Fruit fly (Drosophila melanogaster) whole organism, embryonic: Measurements from ENCODE around the gene Sbds.
A peak's percentile ranks its signal among the peaks of the same experiment; 100 is the strongest.

Source experiments
- Ada2b ChIP-seq: fragments of 200-800 bp; sonication (Bioruptor generic); IDR thresholded peaks from 2 replicates; pipeline ENCODE4 v1.3.6; 2022; ENCODE audit warnings: missing biosample characterization, missing genetic modification characterization
- Atf3 ChIP-seq: fragments of 200-800 bp; sonication (Bioruptor generic); optimal IDR thresholded peaks from 3 replicates; lab custom pipeline; 2016; ENCODE audit warnings: missing biosample characterization, missing genetic modification characterization
- Atf6 ChIP-seq: fragments of 200-800 bp; sonication (Bioruptor generic); IDR thresholded peaks from 2 replicates; pipeline ENCODE4 v1.3.6; 2022; ENCODE audit warnings: missing biosample characterization, missing genetic modification characterization
- Bgb ChIP-seq: fragments of 200-800 bp; sonication (Bioruptor generic); IDR thresholded peaks from 2 replicates; pipeline ENCODE4 v1.3.6; 2022; ENCODE audit warnings: missing biosample characterization, missing genetic modification characterization; ENCODE audit not compliant: partially characterized antibody
- CG10366 ChIP-seq: fragments of 200-800 bp; sonication (Bioruptor generic); IDR thresholded peaks from 2 replicates; pipeline ENCODE4 v1.3.6; 2022; ENCODE audit warnings: missing biosample characterization, missing genetic modification characterization
- CG10654 ChIP-seq: fragments of 200-800 bp; sonication (Bioruptor generic); optimal IDR thresholded peaks from 2 replicates; lab custom pipeline; 2016; ENCODE audit warnings: missing biosample characterization, missing genetic modification characterization
- CG12236 ChIP-seq: fragments of 200-800 bp; sonication (Bioruptor generic); optimal IDR thresholded peaks from 2 replicates; lab custom pipeline; 2016; ENCODE audit warnings: missing biosample characterization, missing genetic modification characterization
- CG12769 ChIP-seq: fragments of 200-800 bp; sonication (Bioruptor generic); optimal IDR thresholded peaks from 2 replicates; lab custom pipeline; 2019; ENCODE audit warnings: missing biosample characterization, mild to moderate bottlenecking, missing genetic modification characterization, moderate library complexity
- CG16813 ChIP-seq: fragments of 200-800 bp; sonication (Bioruptor generic); IDR thresholded peaks from 3 replicates; pipeline ENCODE4 v1.3.6; 2022; ENCODE audit warnings: missing biosample characterization, missing genetic modification characterization; ENCODE audit not compliant: partially characterized antibody
- CG17385 ChIP-seq: fragments of 200-800 bp; sonication (Bioruptor generic); optimal IDR thresholded peaks from 3 replicates; lab custom pipeline; 2018; ENCODE audit warnings: missing biosample characterization, mild to moderate bottlenecking, missing genetic modification characterization
- CG17612 ChIP-seq: fragments of 200-800 bp; sonication (Bioruptor generic); IDR thresholded peaks from 2 replicates; pipeline ENCODE4 v1.3.6; 2022; ENCODE audit warnings: missing biosample characterization, missing genetic modification characterization
- CG17829 ChIP-seq: fragments of 200-800 bp; optimal IDR thresholded peaks from 2 replicates; lab custom pipeline; 2019; ENCODE audit warnings: missing biosample characterization, mild to moderate bottlenecking, missing genetic modification characterization, moderate library complexity
- CG1832 ChIP-seq: fragments of 200-800 bp; sonication (Bioruptor generic); optimal IDR thresholded peaks from 2 replicates; lab custom pipeline; 2017; ENCODE audit warnings: missing biosample characterization, mild to moderate bottlenecking, missing genetic modification characterization, inconsistent platforms
- CG2889 ChIP-seq: fragments of 200-800 bp; sonication (Bioruptor generic); IDR thresholded peaks from 3 replicates; pipeline ENCODE4 v1.3.6; 2022; ENCODE audit warnings: missing biosample characterization, missing genetic modification characterization
- CG32532 ChIP-seq: fragments of 200-800 bp; sonication (Bioruptor generic); IDR thresholded peaks from 2 replicates; pipeline ENCODE4 v1.3.6; 2022; ENCODE audit warnings: missing biosample characterization, missing genetic modification characterization
- CG34422 ChIP-seq: fragments of 200-800 bp; sonication (Bioruptor generic); IDR thresholded peaks from 3 replicates; pipeline ENCODE4 v1.3.6; 2022; ENCODE audit warnings: missing biosample characterization, missing genetic modification characterization
- CG4328 ChIP-seq: fragments of 200-800 bp; sonication (Bioruptor generic); optimal IDR thresholded peaks from 3 replicates; lab custom pipeline; 2017; ENCODE audit warnings: missing biosample characterization, missing genetic modification reagents, missing genetic modification characterization
- CG4404 ChIP-seq: fragments of 200-800 bp; sonication (Bioruptor generic); IDR thresholded peaks from 2 replicates; pipeline ENCODE4 v1.3.6; 2022; ENCODE audit warnings: missing biosample characterization, missing genetic modification characterization
- CG4424 ChIP-seq: fragments of 200-800 bp; sonication (Bioruptor generic); optimal IDR thresholded peaks from 3 replicates; lab custom pipeline; 2016; ENCODE audit warnings: missing biosample characterization, missing genetic modification characterization
- CG5180 ChIP-seq: fragments of 200-800 bp; sonication (Bioruptor generic); optimal IDR thresholded peaks from 3 replicates; lab custom pipeline; 2017; ENCODE audit warnings: missing biosample characterization, missing genetic modification characterization, mild to moderate bottlenecking, moderate library complexity, missing genetic modification reagents
- CG6254 ChIP-seq: fragments of 200-800 bp; sonication (Bioruptor generic); optimal IDR thresholded peaks from 3 replicates; lab custom pipeline; 2017; ENCODE audit warnings: mild to moderate bottlenecking, missing biosample characterization, missing genetic modification reagents, missing genetic modification characterization
- CG6689 ChIP-seq: fragments of 200-800 bp; sonication (Bioruptor generic); IDR thresholded peaks from 2 replicates; pipeline ENCODE4 v1.3.6; 2022; ENCODE audit warnings: missing biosample characterization, missing genetic modification characterization
- CG6791 ChIP-seq: fragments of 200-800 bp; sonication (Bioruptor generic); IDR thresholded peaks from 3 replicates; pipeline ENCODE4 v1.3.6; 2022; ENCODE audit warnings: missing biosample characterization, missing genetic modification characterization; ENCODE audit not compliant: partially characterized antibody
- CG7372 ChIP-seq: fragments of 200-800 bp; sonication (Bioruptor generic); IDR thresholded peaks from 2 replicates; pipeline ENCODE4 v1.3.6; 2022; ENCODE audit warnings: missing biosample characterization, missing genetic modification characterization
- CG8359 ChIP-seq: fragments of 200-800 bp; sonication (Bioruptor generic); optimal IDR thresholded peaks from 2 replicates; lab custom pipeline; 2017; ENCODE audit warnings: missing biosample characterization, mild to moderate bottlenecking, missing genetic modification characterization, borderline replicate concordance
- CG8924 ChIP-seq: fragments of 200-800 bp; optimal IDR thresholded peaks from 3 replicates; lab custom pipeline; 2019; ENCODE audit warnings: missing biosample characterization, mild to moderate bottlenecking, missing genetic modification characterization, moderate library complexity
- CG9797 ChIP-seq: fragments of 200-800 bp; sonication (Bioruptor generic); optimal IDR thresholded peaks from 3 replicates; lab custom pipeline; 2018; ENCODE audit warnings: missing biosample characterization, mild to moderate bottlenecking, missing genetic modification characterization
- Chrac-16 ChIP-seq: fragments of 200-800 bp; sonication (Bioruptor generic); optimal IDR thresholded peaks from 3 replicates; lab custom pipeline; 2016; ENCODE audit warnings: missing biosample characterization, missing genetic modification characterization
- Dbx ChIP-seq: fragments of 200-800 bp; sonication (Bioruptor generic); IDR thresholded peaks from 3 replicates; pipeline ENCODE4 v1.3.6; 2022; ENCODE audit warnings: missing biosample characterization, missing genetic modification characterization
- E2f1 ChIP-seq: fragments of 200-800 bp; sonication (Bioruptor generic); IDR thresholded peaks from 2 replicates; pipeline ENCODE4 v1.3.6; 2022; ENCODE audit warnings: missing biosample characterization, missing genetic modification characterization
- E2f2 ChIP-seq: fragments of 200-800 bp; sonication (Bioruptor generic); IDR thresholded peaks from 2 replicates; pipeline ENCODE4 v1.3.6; 2022; ENCODE audit warnings: missing biosample characterization, missing genetic modification characterization
- Hr51 ChIP-seq, 2 experiments: fragments of 200-800 bp; sonication (Bioruptor generic); optimal IDR thresholded peaks; 2 replicates in 1 of 2; 3 replicates in 1 of 2; lab custom pipeline; 2016 to 2018; ENCODE audit warnings: missing biosample characterization in 2 of 2, missing genetic modification characterization in 2 of 2, mild to moderate bottlenecking in 1 of 2, moderate library complexity in 1 of 2
- Mrtf ChIP-seq: fragments of 200-800 bp; sonication (Bioruptor generic); IDR thresholded peaks from 3 replicates; pipeline ENCODE4 v1.3.6; 2022; ENCODE audit warnings: missing biosample characterization, missing genetic modification characterization
- Six4 ChIP-seq: fragments of 200-800 bp; sonication (Bioruptor generic); optimal IDR thresholded peaks from 2 replicates; lab custom pipeline; 2016; ENCODE audit warnings: missing biosample characterization, missing genetic modification characterization
- ato ChIP-seq: fragments of 200-800 bp; sonication (Bioruptor generic); IDR thresholded peaks from 2 replicates; pipeline ENCODE4 v1.3.6; 2022; ENCODE audit warnings: missing biosample characterization, missing genetic modification characterization; ENCODE audit not compliant: partially characterized antibody
- bowl ChIP-seq: fragments of 200-800 bp; sonication (Bioruptor generic); IDR thresholded peaks from 2 replicates; pipeline ENCODE4 v1.3.6; 2022; ENCODE audit warnings: missing biosample characterization, missing genetic modification characterization
- corto ChIP-seq: fragments of 200-800 bp; sonication (Bioruptor generic); optimal IDR thresholded peaks from 2 replicates; lab custom pipeline; 2016; ENCODE audit warnings: missing biosample characterization, mild to moderate bottlenecking, missing genetic modification characterization, moderate library complexity
- dimm ChIP-seq: fragments of 200-800 bp; sonication (Bioruptor generic); IDR thresholded peaks from 2 replicates; pipeline ENCODE4 v1.3.6; 2022; ENCODE audit warnings: missing biosample characterization, missing genetic modification characterization
- ewg ChIP-seq: fragments of 200-800 bp; sonication (Bioruptor generic); optimal IDR thresholded peaks from 3 replicates; lab custom pipeline; 2017; ENCODE audit warnings: mild to moderate bottlenecking, missing biosample characterization, missing genetic modification reagents, missing genetic modification characterization
- gro ChIP-seq: fragments of 200-800 bp; sonication (Bioruptor generic); optimal IDR thresholded peaks from 2 replicates; lab custom pipeline; 2016; ENCODE audit warnings: missing biosample characterization, missing genetic modification characterization
- hb ChIP-seq: fragments of 200-800 bp; sonication (Bioruptor generic); IDR thresholded peaks from 3 replicates; pipeline ENCODE4 v1.3.6; 2022; ENCODE audit warnings: missing biosample characterization, missing genetic modification characterization; ENCODE audit not compliant: partially characterized antibody
- hth ChIP-seq: fragments of >200 bp; optimal IDR thresholded peaks from 2 replicates; lab custom pipeline; 2017; ENCODE audit warnings: inconsistent platforms
- onecut ChIP-seq: fragments of 200-800 bp; sonication (Bioruptor generic); IDR thresholded peaks from 2 replicates; pipeline ENCODE4 v1.3.6; 2022; ENCODE audit warnings: missing biosample characterization, missing genetic modification characterization
- pnt ChIP-seq: fragments of 200-800 bp; sonication (Bioruptor generic); optimal IDR thresholded peaks from 3 replicates; lab custom pipeline; 2016; ENCODE audit warnings: missing biosample characterization, missing genetic modification characterization
- prd ChIP-seq, 3 experiments: fragments of >200 bp in 2 of 3; fragments of 200-800 bp in 1 of 3; sonication (Bioruptor generic) in 1 of 3; optimal IDR thresholded peaks in 2 of 3; IDR thresholded peaks in 1 of 3; 2 replicates in 2 of 3; 3 replicates in 1 of 3; pipeline versions ENCODE4 v1.3.6 to Lab custom; 2017 to 2022; ENCODE audit warnings: missing biosample characterization in 1 of 3, missing genetic modification characterization in 1 of 3
- run ChIP-seq: fragments of 200-800 bp; sonication (Bioruptor generic); optimal IDR thresholded peaks from 3 replicates; lab custom pipeline; 2018; ENCODE audit warnings: missing biosample characterization, mild to moderate bottlenecking, missing genetic modification characterization
- sc ChIP-seq, 3 experiments: fragments of >200 bp in 2 of 3; fragments of 200-800 bp in 1 of 3; sonication (Bioruptor generic) in 1 of 3; optimal IDR thresholded peaks; 2 replicates in 2 of 3; 3 replicates in 1 of 3; lab custom pipeline; 2017; ENCODE audit warnings: mild to moderate bottlenecking in 1 of 3, missing biosample characterization in 1 of 3, missing genetic modification characterization in 1 of 3, missing genetic modification reagents in 1 of 3
- slp2 ChIP-seq: fragments of 200-800 bp; sonication (Bioruptor generic); optimal IDR thresholded peaks from 2 replicates; lab custom pipeline; 2016; ENCODE audit warnings: missing biosample characterization, missing genetic modification characterization
- ttk ChIP-seq: fragments of 200-800 bp; sonication (Bioruptor generic); IDR thresholded peaks from 2 replicates; pipeline ENCODE4 v2.1.2; 2022; ENCODE audit warnings: missing biosample characterization, missing genetic modification characterization

The Sbds gene

dm6 chr3L:6747127-6747526, 5.6 kb upstream of the Sbds start (continued):
- TF ChIP-seq prd (optimal IDR thresholded peaks at IDR 0.05; lab: Kevin White, UChicago) (no peak), prd (GFP tag; IDR thresholded peaks at IDR 0.05; lab: Robert Waterston, UW) (peak; percentile 69; the same call in 2 of the 3 replicates), Hr51 (GFP tag; optimal IDR thresholded peaks at IDR 0.05; lab: Kevin White, UChicago) (peak; percentile 4 to 41), hth (lab: Kevin White, UChicago) (no peak), CG12769 (tag; lab: Kevin White, UChicago) (no peak), Ada2b (GFP tag; lab: Robert Waterston, UW) (peak; percentile 62), slp2 (peak; percentile 20), Six4 (GFP tag; lab: Kevin White, UChicago) (peak; percentile 8), E2f2 (GFP tag; lab: Robert Waterston, UW) (peak; percentile 39), run (tag; lab: Kevin White, UChicago) (no peak), corto (no peak), CG32532 (GFP tag; lab: Robert Waterston, UW) (peak; percentile 78), gro (GFP tag; lab: Kevin White, UChicago) (peak; percentile 21), CG17829 (peak; percentile 61), CG16813 (peak; percentile 29; the same call in 1 of the 3 replicates), CG8359 (GFP tag; lab: Kevin White, UChicago) (no peak), CG4424 (GFP tag; lab: Kevin White, UChicago) (peak; percentile 5), Atf3 (no peak), CG12236 (GFP tag; lab: Kevin White, UChicago) (no peak), Atf6 (GFP tag; lab: Robert Waterston, UW) (peak; percentile 21; the same call in 1 of the 2 replicates), CG6254 (GFP tag; lab: Kevin White, UChicago) (no peak), CG4328 (no peak), CG17612 (GFP tag; lab: Robert Waterston, UW) (no peak), sc (optimal IDR thresholded peaks at IDR 0.05; lab: Kevin White, UChicago) (no peak), sc (GFP tag; optimal IDR thresholded peaks at IDR 0.05; lab: Kevin White, UChicago) (no peak), CG2889 (GFP tag; lab: Robert Waterston, UW) (0 out of 3 replicates have a peak, but pooled peaks have one; percentile 22), CG17385 (peak; percentile 97), hb (GFP tag; lab: Robert Waterston, UW) (no peak), CG7372 (GFP tag; lab: Robert Waterston, UW) (peak; percentile 53; the same call in 1 of the 2 replicates), dimm (GFP tag; lab: Robert Waterston, UW) (no peak), CG5180 (GFP tag; lab: Kevin White, UChicago) (no peak), ttk (GFP tag; lab: Robert Waterston, UW) (peak; percentile 13; the same call in 1 of the 2 replicates), CG10654 (GFP tag; lab: Kevin White, UChicago) (peak; percentile 14), CG9797 (GFP tag; lab: Kevin White, UChicago) (no peak), Mrtf (no peak; the same call in 2 of the 3 replicates), Chrac-16 (GFP tag; lab: Kevin White, UChicago) (peak; percentile 18), ato (no peak), CG1832 (GFP tag; lab: Kevin White, UChicago) (no peak), CG8924 (tag; lab: Kevin White, UChicago) (peak; percentile 26), pnt (GFP tag; lab: Kevin White, UChicago) (no peak), onecut (GFP tag; lab: Robert Waterston, UW) (peak; percentile 46), CG4404 (GFP tag; lab: Robert Waterston, UW) (0 out of 2 replicates have a peak, but pooled peaks have one; percentile 22), CG34422 (GFP tag; lab: Robert Waterston, UW) (peak; percentile 86), CG6791 (peak; percentile 78), CG10366 (GFP tag; lab: Robert Waterston, UW) (peak; percentile 38), E2f1 (GFP tag; lab: Robert Waterston, UW) (peak; percentile 54), Bgb (GFP tag; lab: Robert Waterston, UW) (peak; percentile 58; the same call in 1 of the 2 replicates), CG6689 (peak; percentile 51), Dbx (GFP tag; lab: Robert Waterston, UW) (peak; percentile 72), ewg (GFP tag; lab: Kevin White, UChicago) (peak; percentile 66), bowl (GFP tag; lab: Robert Waterston, UW) (peak; percentile 62; the same call in 1 of the 2 replicates)
